Fruit fly (Drosophila melanogaster): ENCODE data around the gene CG32801.

The CG32801 gene

dm6 chrX:1903077-1903476 lies at the start of gene CG32801:
Gene CG32801, minus strand, starts transcription at chrX:1903177.
- TF ChIP-seq N (GFP tag; optimal IDR thresholded peaks at IDR 0.05), result no peak
- no peak for TF ChIP-seq sage (GFP tag; optimal IDR thresholded peaks at IDR 0.05)
- TF ChIP-seq CrebA (GFP tag; optimal IDR thresholded peaks at IDR 0.05; ENCODE audit: borderline replicate concordance), result no peak
- no peak for TF ChIP-seq dsf (GFP tag; optimal IDR thresholded peaks at IDR 0.05; ENCODE audit: borderline replicate concordance)
- TF ChIP-seq ey (GFP tag; optimal IDR thresholded peaks at IDR 0.05), result no peak
- TF ChIP-seq br (GFP tag; optimal IDR thresholded peaks at IDR 0.05), result no peak
- no peak for TF ChIP-seq Hr83 (GFP tag; optimal IDR thresholded peaks at IDR 0.05; ENCODE audit: poor library complexity, severe bottlenecking)
- TF ChIP-seq h (GFP tag; optimal IDR thresholded peaks at IDR 0.05), result no peak
- no peak for TF ChIP-seq Rel (GFP tag; optimal IDR thresholded peaks at IDR 0.05)
- TF ChIP-seq Rel (tag; optimal IDR thresholded peaks at IDR 0.05), result no peak
- TF ChIP-seq Abd-B (GFP tag; optimal IDR thresholded peaks at IDR 0.05), result no peak
- TF ChIP-seq CG9705 (GFP tag; optimal IDR thresholded peaks at IDR 0.05), result no peak
- TF ChIP-seq Jra (GFP tag; optimal IDR thresholded peaks at IDR 0.05), result no peak
- no peak for TF ChIP-seq Dif (GFP tag; optimal IDR thresholded peaks at IDR 0.05; ENCODE audit: partially characterized antibody)
- no peak for TF ChIP-seq Hnf4 (GFP tag; optimal IDR thresholded peaks at IDR 0.05)
- TF ChIP-seq Vsx2 (GFP tag; optimal IDR thresholded peaks at IDR 0.05; ENCODE audit: partially characterized antibody), result no peak

- TF ChIP-seq rgr (GFP tag; optimal IDR thresholded peaks at IDR 0.05), result peak; percentile 98
- no peak for TF ChIP-seq Myc (optimal IDR thresholded peaks at IDR 0.05)
- TF ChIP-seq OdsH (GFP tag; optimal IDR thresholded peaks at IDR 0.05), result peak; percentile 97
- peak; percentile 99 for TF ChIP-seq h (GFP tag; optimal IDR thresholded peaks at IDR 0.05)
- TF ChIP-seq dl (GFP tag; optimal IDR thresholded peaks at IDR 0.05; ENCODE audit: insufficient read depth in 1 of 2, partially characterized antibody in 2 of 2), result no peak
- no peak for TF ChIP-seq Hr78 (GFP tag; optimal IDR thresholded peaks at IDR 0.05)
- TF ChIP-seq CrebA (GFP tag; optimal IDR thresholded peaks at IDR 0.05; ENCODE audit: borderline replicate concordance), result no peak
- TF ChIP-seq dmrt93B (GFP tag; optimal IDR thresholded peaks at IDR 0.05), result peak; percentile 97
- peak; percentile 97 for TF ChIP-seq CG32264 (GFP tag; optimal IDR thresholded peaks at IDR 0.05)
- peak; percentile 97 for TF ChIP-seq Hnf4 (GFP tag; optimal IDR thresholded peaks at IDR 0.05)
- TF ChIP-seq woc (GFP tag; optimal IDR thresholded peaks at IDR 0.05), result peak; percentile 96
- TF ChIP-seq fru (GFP tag; optimal IDR thresholded peaks at IDR 0.05), result peak; percentile 99
- peak; percentile 88 for TF ChIP-seq tai (GFP tag; optimal IDR thresholded peaks at IDR 0.05)
- TF ChIP-seq Hr83 (GFP tag; optimal IDR thresholded peaks at IDR 0.05; ENCODE audit: poor library complexity, severe bottlenecking), result peak; percentile 77
- peak; percentile 96 for TF ChIP-seq sage (GFP tag; optimal IDR thresholded peaks at IDR 0.05)
- TF ChIP-seq Dif (GFP tag; optimal IDR thresholded peaks at IDR 0.05; ENCODE audit: partially characterized antibody), result no peak
- no peak for TF ChIP-seq N (GFP tag; optimal IDR thresholded peaks at IDR 0.05)
- no peak for TF ChIP-seq Abd-B (GFP tag; optimal IDR thresholded peaks at IDR 0.05)
- no peak for TF ChIP-seq lola (GFP tag; optimal IDR thresholded peaks at IDR 0.05)
- TF ChIP-seq jim (GFP tag; optimal IDR thresholded peaks at IDR 0.05), result no peak
- TF ChIP-seq HLH106 (tag; optimal IDR thresholded peaks at IDR 0.05), result peak; percentile 98
- peak; percentile 91 for TF ChIP-seq Mio (GFP tag; optimal IDR thresholded peaks at IDR 0.05)
- peak; percentile 88 for TF ChIP-seq Jra (GFP tag; optimal IDR thresholded peaks at IDR 0.05)
- TF ChIP-seq br (GFP tag; optimal IDR thresholded peaks at IDR 0.05), result peak; percentile 99
- TF ChIP-seq sv (GFP tag; optimal IDR thresholded peaks at IDR 0.05), result peak; percentile 89
- peak; percentile 92 for TF ChIP-seq dsf (GFP tag; optimal IDR thresholded peaks at IDR 0.05; ENCODE audit: borderline replicate concordance)
- TF ChIP-seq CG9705 (GFP tag; optimal IDR thresholded peaks at IDR 0.05), result peak; percentile 94
- peak; percentile 84 for TF ChIP-seq brk (GFP tag; optimal IDR thresholded peaks at IDR 0.05)
- peak; percentile 96 for TF ChIP-seq Rel (GFP tag; optimal IDR thresholded peaks at IDR 0.05)
- peak; percentile 89 for TF ChIP-seq Rel (tag; optimal IDR thresholded peaks at IDR 0.05)
- TF ChIP-seq ey (GFP tag; optimal IDR thresholded peaks at IDR 0.05), result peak; percentile 99
- TF ChIP-seq GATAd (GFP tag; optimal IDR thresholded peaks at IDR 0.05), result peak; percentile 57
- TF ChIP-seq Vsx2 (GFP tag; optimal IDR thresholded peaks at IDR 0.05; ENCODE audit: partially characterized antibody), result no peak
- no peak for TF ChIP-seq usp (GFP tag; optimal IDR thresholded peaks at IDR 0.05)
- peak; percentile 99 for TF ChIP-seq Sp1 (GFP tag; optimal IDR thresholded peaks at IDR 0.05)
- peak; percentile 95 for TF ChIP-seq psq (GFP tag; optimal IDR thresholded peaks at IDR 0.05)
- TF ChIP-seq pan (optimal IDR thresholded peaks at IDR 0.05), result no peak
- TF ChIP-seq foxo (GFP tag; optimal IDR thresholded peaks at IDR 0.05), result peak; percentile 94 to 99
- TF ChIP-seq Dfd (GFP tag; optimal IDR thresholded peaks at IDR 0.05), result no peak
These were observed 48.6 kb upstream of the CG32801 start for dm6 chrX:1951391-1952066.

Data from whole organism, wandering third instar larva.